Fruit fly (Drosophila melanogaster): ENCODE measurements around the gene Osi3.
A peak's percentile ranks its signal among the peaks of the same experiment; 100 is the strongest.

Gene Osi3

dm6 chr3R:6198488-6198892 lies 17.1 kb upstream of the Osi3 start, which contains the start of gene Osi24 (continued):
- TF ChIP-seq her (GFP tag; optimal IDR thresholded peaks at IDR 0.05) (no peak), unpg (GFP tag; optimal IDR thresholded peaks at IDR 0.05) (peak; percentile 68), HLH4C (GFP tag; IDR thresholded peaks at IDR 0.05; ENCODE audit: partially characterized antibody) (no peak), CG8281 (tag; optimal IDR thresholded peaks at IDR 0.05) (no peak), ftz-f1 (GFP tag; optimal IDR thresholded peaks at IDR 0.05) (no peak), Elba2 (GFP tag; optimal IDR thresholded peaks at IDR 0.05) (no peak), gem (tag; optimal IDR thresholded peaks at IDR 0.05) (peak; percentile 75), CG7357 (GFP tag; IDR thresholded peaks at IDR 0.05) (peak; percentile 48; the same call in 1 of the 3 replicates), CrebB (tag; optimal IDR thresholded peaks at IDR 0.05) (no peak), Mes4 (GFP tag; optimal IDR thresholded peaks at IDR 0.05) (no peak), Dip3 (GFP tag; optimal IDR thresholded peaks at IDR 0.05) (no peak), CG10267 (tag; optimal IDR thresholded peaks at IDR 0.05) (peak; percentile 39), CG9437 (GFP tag; optimal IDR thresholded peaks at IDR 0.05) (peak; percentile 94), pros (GFP tag; optimal IDR thresholded peaks at IDR 0.05) (no peak), NFAT (GFP tag; IDR thresholded peaks at IDR 0.05) (no peak), tll (GFP tag; optimal IDR thresholded peaks at IDR 0.05) (no peak), Six4 (GFP tag; optimal IDR thresholded peaks at IDR 0.05) (peak; percentile 36), crol (GFP tag; IDR thresholded peaks at IDR 0.05) (no peak), ara (GFP tag; IDR thresholded peaks at IDR 0.05) (peak; percentile 67), Pdp1 (GFP tag; optimal IDR thresholded peaks at IDR 0.05) (peak; percentile 37 to 41), Sox100B (GFP tag; optimal IDR thresholded peaks at IDR 0.05) (peak; percentile 29), CG10654 (GFP tag; optimal IDR thresholded peaks at IDR 0.05) (peak; percentile 5), chm (GFP tag; IDR thresholded peaks at IDR 0.05) (peak; percentile 51; the same call in 1 of the 2 replicates), CG11456 (GFP tag; IDR thresholded peaks at IDR 0.05) (peak; percentile 54; the same call in 1 of the 3 replicates), Ravus (GFP tag; IDR thresholded peaks at IDR 0.05) (peak; percentile 8; the same call in 1 of the 2 replicates), CG1024 (GFP tag; IDR thresholded peaks at IDR 0.05) (no peak), jigr1 (GFP tag; IDR thresholded peaks at IDR 0.05) (0 out of 3 replicates have a peak, but pooled peaks have one; percentile 39), slou (GFP tag; optimal IDR thresholded peaks at IDR 0.05) (no peak), Nf-YC (tag; optimal IDR thresholded peaks at IDR 0.05) (no peak), gcm (GFP tag; optimal IDR thresholded peaks at IDR 0.05) (no peak), bbx (GFP tag; IDR thresholded peaks at IDR 0.05; ENCODE audit: partially characterized antibody) (no peak), CG9876 (GFP tag; optimal IDR thresholded peaks at IDR 0.05) (no peak), dm (GFP tag; optimal IDR thresholded peaks at IDR 0.05) (peak; percentile 1), Nf-YA (GFP tag; IDR thresholded peaks at IDR 0.05) (peak; percentile 56; the same call in 1 of the 2 replicates), NfI (GFP tag; optimal IDR thresholded peaks at IDR 0.05) (peak; percentile 21), CG4730 (GFP tag; IDR thresholded peaks at IDR 0.05) (peak; percentile 53; the same call in 1 of the 2 replicates), CG3847 (GFP tag; IDR thresholded peaks at IDR 0.05) (peak; percentile 49), CG31388 (GFP tag; optimal IDR thresholded peaks at IDR 0.05) (no peak), HmgZ (tag; optimal IDR thresholded peaks at IDR 0.05) (no peak), Mrtf (GFP tag; IDR thresholded peaks at IDR 0.05) (0 out of 3 replicates have a peak, but pooled peaks have one; percentile 63), wor (GFP tag; IDR thresholded peaks at IDR 0.05) (peak; percentile 48), CG13296 (GFP tag; optimal IDR thresholded peaks at IDR 0.05) (no peak), insv (GFP tag; optimal IDR thresholded peaks at IDR 0.05) (no peak), CG34224 (GFP tag; IDR thresholded peaks at IDR 0.05; ENCODE audit: partially characterized antibody) (no peak), en (GFP tag; optimal IDR thresholded peaks at IDR 0.05) (peak; percentile 53), Hand (GFP tag; optimal IDR thresholded peaks at IDR 0.05) (no peak), Stat92E (GFP tag; optimal IDR thresholded peaks at IDR 0.05) (no peak), CG12155 (GFP tag; optimal IDR thresholded peaks at IDR 0.05) (peak; percentile 11), eve (GFP tag; optimal IDR thresholded peaks at IDR 0.05) (peak in 1 of 2 experiments; percentile 41), sob (GFP tag; IDR thresholded peaks at IDR 0.05) (peak; percentile 34; the same call in 1 of the 2 replicates), CG9609 (GFP tag; optimal IDR thresholded peaks at IDR 0.05) (peak; percentile 30)

Data from whole organism, embryonic.